Fruit fly (Drosophila melanogaster) whole organism, pupa: ENCODE measurements around the gene Ack.

Source experiments
- CG10348 ChIP-seq: fragments of 200-800 bp; sonication (Bioruptor generic); IDR thresholded peaks from 2 replicates; pipeline ENCODE4 v1.3.6; 2022; ENCODE audit warnings: missing biosample characterization, missing genetic modification characterization
- CG12605 ChIP-seq: fragments of 200-800 bp; sonication (Bioruptor generic); IDR thresholded peaks from 2 replicates; pipeline ENCODE4 v1.3.6; 2022; ENCODE audit warnings: missing biosample characterization, missing genetic modification characterization
- CG13204 ChIP-seq: fragments of 200-800 bp; sonication (Bioruptor generic); optimal IDR thresholded peaks from 2 replicates; lab custom pipeline; 2018; ENCODE audit warnings: missing biosample characterization, mild to moderate bottlenecking, missing genetic modification characterization, moderate library complexity
- CG14655 ChIP-seq: fragments of 200-800 bp; sonication (Bioruptor generic); optimal IDR thresholded peaks from 3 replicates; lab custom pipeline; 2017; ENCODE audit warnings: mild to moderate bottlenecking, missing biosample characterization, missing genetic modification reagents, missing genetic modification characterization
- CG15710 ChIP-seq: fragments of 200-800 bp; sonication (Bioruptor generic); optimal IDR thresholded peaks from 2 replicates; lab custom pipeline; 2018; ENCODE audit warnings: missing biosample characterization, mild to moderate bottlenecking, missing genetic modification characterization, moderate library complexity
- CG17806 ChIP-seq: fragments of 200-800 bp; sonication (Bioruptor generic); optimal IDR thresholded peaks from 2 replicates; lab custom pipeline; 2018; ENCODE audit warnings: missing biosample characterization, mild to moderate bottlenecking, missing genetic modification characterization, moderate library complexity
- CG32121 ChIP-seq: fragments of 200-800 bp; sonication (Bioruptor generic); IDR thresholded peaks from 2 replicates; pipeline ENCODE4 v1.3.6; 2022; ENCODE audit warnings: missing biosample characterization, missing genetic modification characterization
- CG34367 ChIP-seq: fragments of 200-800 bp; sonication (Bioruptor generic); optimal IDR thresholded peaks from 2 replicates; lab custom pipeline; 2018; ENCODE audit warnings: missing biosample characterization, mild to moderate bottlenecking, missing genetic modification characterization
- CG4496 ChIP-seq: fragments of 200-800 bp; sonication (Bioruptor generic); IDR thresholded peaks from 3 replicates; pipeline ENCODE4 v1.3.6; 2022; ENCODE audit warnings: missing biosample characterization, missing genetic modification characterization
- CG8159 ChIP-seq: fragments of 200-800 bp; sonication (Bioruptor generic); optimal IDR thresholded peaks from 3 replicates; lab custom pipeline; 2018; ENCODE audit warnings: missing biosample characterization, mild to moderate bottlenecking, missing genetic modification characterization, moderate library complexity
- CG8301 ChIP-seq: fragments of 200-800 bp; sonication (Bioruptor generic); optimal IDR thresholded peaks from 2 replicates; lab custom pipeline; 2018; ENCODE audit warnings: missing biosample characterization, mild to moderate bottlenecking, missing genetic modification characterization
- CG9948 ChIP-seq: fragments of 200-800 bp; sonication (Bioruptor generic); optimal IDR thresholded peaks from 2 replicates; lab custom pipeline; 2018; ENCODE audit warnings: missing biosample characterization, mild to moderate bottlenecking, missing genetic modification characterization, moderate library complexity
- D1 ChIP-seq: fragments of 200-800 bp; sonication (Bioruptor generic); optimal IDR thresholded peaks from 2 replicates; lab custom pipeline; 2018; ENCODE audit warnings: missing biosample characterization, mild to moderate bottlenecking, missing genetic modification characterization, moderate library complexity
- EcR ChIP-seq: fragments of 200-800 bp; sonication (Bioruptor generic); optimal IDR thresholded peaks from 3 replicates; lab custom pipeline; 2019; ENCODE audit warnings: missing biosample characterization, missing genetic modification characterization, mild to moderate bottlenecking, moderate library complexity, missing genetic modification reagents
- Ets98B ChIP-seq: fragments of 200-800 bp; sonication (Bioruptor generic); IDR thresholded peaks from 2 replicates; pipeline ENCODE4 v1.3.6; 2022; ENCODE audit warnings: missing biosample characterization, missing genetic modification characterization
- Pif1A ChIP-seq: fragments of 200-800 bp; sonication (Bioruptor generic); optimal IDR thresholded peaks from 3 replicates; lab custom pipeline; 2016; ENCODE audit warnings: missing biosample characterization, missing genetic modification characterization
- Pif1B ChIP-seq: fragments of 200-800 bp; sonication (Bioruptor generic); optimal IDR thresholded peaks from 3 replicates; lab custom pipeline; 2016; ENCODE audit warnings: missing biosample characterization, missing genetic modification characterization
- Snoo ChIP-seq: fragments of 200-800 bp; sonication (Bioruptor generic); optimal IDR thresholded peaks from 3 replicates; lab custom pipeline; 2017; ENCODE audit warnings: missing biosample characterization, mild to moderate bottlenecking, missing genetic modification characterization, inconsistent platforms
- fd96Ca ChIP-seq: fragments of 200-800 bp; sonication (Bioruptor generic); IDR thresholded peaks from 3 replicates; pipeline ENCODE4 v1.3.6; 2022; ENCODE audit warnings: missing biosample characterization, missing genetic modification characterization
- gl ChIP-seq: fragments of 200-800 bp; sonication (Bioruptor generic); optimal IDR thresholded peaks from 2 replicates; lab custom pipeline; 2018; ENCODE audit warnings: missing biosample characterization, mild to moderate bottlenecking, missing genetic modification characterization
- rn ChIP-seq: fragments of 200-800 bp; sonication (Bioruptor generic); IDR thresholded peaks from 2 replicates; pipeline ENCODE4 v1.3.6; 2022; ENCODE audit warnings: missing biosample characterization, missing genetic modification characterization

The Ack gene

dm6 chr3L:4080278-4080677 lies 27.7 kb upstream of the Ack start:
- TF ChIP-seq CG14655: no peak
- no peak for TF ChIP-seq CG4496 (GFP tag; lab: Robert Waterston, UW)
- TF ChIP-seq Snoo (tag; lab: Kevin White, UChicago): no peak
- TF ChIP-seq CG32121: no peak
- TF ChIP-seq Pif1B: no peak
- no peak for TF ChIP-seq CG13204
- TF ChIP-seq CG10348 (GFP tag; lab: Robert Waterston, UW): no peak
- TF ChIP-seq Ets98B (GFP tag; lab: Robert Waterston, UW): no peak

- TF ChIP-seq CG8301 (no peak), CG10348 (GFP tag; lab: Robert Waterston, UW) (no peak), D1 (tag; lab: Kevin White, UChicago) (no peak), Snoo (tag; lab: Kevin White, UChicago) (no peak), CG9948 (tag; lab: Kevin White, UChicago) (no peak)
Measured at dm6 chr3L:4081243-4081642, 26.7 kb upstream of the Ack start.

dm6 chr3L:4083442-4083841 lies 24.5 kb upstream of the Ack start:
- no peak for TF ChIP-seq Ets98B (GFP tag; lab: Robert Waterston, UW)
- TF ChIP-seq CG12605 (GFP tag; lab: Robert Waterston, UW): no peak
- TF ChIP-seq CG9948 (tag; lab: Kevin White, UChicago): no peak
- TF ChIP-seq CG10348 (GFP tag; lab: Robert Waterston, UW): no peak
- TF ChIP-seq, all 21 proteins: peak for 0

dm6 chr3L:4085867-4086266 lies 22.1 kb upstream of the Ack start:
- TF ChIP-seq Ets98B (GFP tag; lab: Robert Waterston, UW) (no peak), Pif1A (no peak), rn (no peak), fd96Ca (GFP tag; lab: Robert Waterston, UW) (no peak), D1 (tag; lab: Kevin White, UChicago) (no peak), CG8159 (tag; lab: Kevin White, UChicago) (no peak), EcR (GFP tag; lab: Kevin White, UChicago) (no peak), CG32121 (no peak), CG14655 (no peak), CG17806 (tag; lab: Kevin White, UChicago) (no peak), CG12605 (GFP tag; lab: Robert Waterston, UW) (no peak), Pif1B (no peak), CG4496 (GFP tag; lab: Robert Waterston, UW) (no peak), CG15710 (no peak)

dm6 chr3L:4087281-4087680 lies 20.7 kb upstream of the Ack start, which contains the start of gene CG14989:
Gene CG14989 (plus strand): TSS chr3L:4087581.
- TF ChIP-seq fd96Ca (GFP tag; lab: Robert Waterston, UW) (no peak), CG15710 (no peak), rn (no peak), CG17806 (tag; lab: Kevin White, UChicago) (no peak), D1 (tag; lab: Kevin White, UChicago) (no peak), CG8301 (no peak), CG34367 (tag; lab: Kevin White, UChicago) (no peak), Snoo (tag; lab: Kevin White, UChicago) (no peak), CG10348 (GFP tag; lab: Robert Waterston, UW) (no peak), EcR (GFP tag; lab: Kevin White, UChicago) (no peak), CG13204 (no peak), Pif1A (no peak), CG9948 (tag; lab: Kevin White, UChicago) (no peak), Ets98B (GFP tag; lab: Robert Waterston, UW) (no peak), gl (no peak), Pif1B (no peak)

dm6 chr3L:4088694-4089190 lies 19.2 kb upstream of the Ack start, which contains the start of gene Gad1:
Gene Gad1 (minus strand): TSS chr3L:4088744.
- TF ChIP-seq CG10348 (GFP tag; lab: Robert Waterston, UW): no peak
- no peak for TF ChIP-seq CG17806 (tag; lab: Kevin White, UChicago)
- TF ChIP-seq CG15710: no peak
- TF ChIP-seq CG34367 (tag; lab: Kevin White, UChicago): no peak
- no peak for TF ChIP-seq Pif1B
- TF ChIP-seq CG9948 (tag; lab: Kevin White, UChicago): no peak
- no peak for TF ChIP-seq fd96Ca (GFP tag; lab: Robert Waterston, UW)
- TF ChIP-seq CG13204: no peak
- TF ChIP-seq rn: no peak
- TF ChIP-seq gl: no peak
- TF ChIP-seq D1 (tag; lab: Kevin White, UChicago): no peak
- TF ChIP-seq CG8301: no peak
- TF ChIP-seq CG8159 (tag; lab: Kevin White, UChicago): no peak
- no peak for TF ChIP-seq CG32121
- TF ChIP-seq CG4496 (GFP tag; lab: Robert Waterston, UW): no peak

- peak; percentile 97 for TF ChIP-seq D1 (tag; lab: Kevin White, UChicago)
- no peak for TF ChIP-seq CG9948 (tag; lab: Kevin White, UChicago)
- TF ChIP-seq EcR (GFP tag; lab: Kevin White, UChicago): no peak
- TF ChIP-seq CG8301: no peak
- TF ChIP-seq CG32121: no peak
Measured at dm6 chr3L:4092705-4093257, 15.2 kb upstream of the Ack start, which contains the start of gene CG14990. Gene CG14990 (plus strand): TSS chr3L:4093207.
